Fruit fly (Drosophila melanogaster): Measurements from ENCODE around the gene Jon66Cii.

DNA sequence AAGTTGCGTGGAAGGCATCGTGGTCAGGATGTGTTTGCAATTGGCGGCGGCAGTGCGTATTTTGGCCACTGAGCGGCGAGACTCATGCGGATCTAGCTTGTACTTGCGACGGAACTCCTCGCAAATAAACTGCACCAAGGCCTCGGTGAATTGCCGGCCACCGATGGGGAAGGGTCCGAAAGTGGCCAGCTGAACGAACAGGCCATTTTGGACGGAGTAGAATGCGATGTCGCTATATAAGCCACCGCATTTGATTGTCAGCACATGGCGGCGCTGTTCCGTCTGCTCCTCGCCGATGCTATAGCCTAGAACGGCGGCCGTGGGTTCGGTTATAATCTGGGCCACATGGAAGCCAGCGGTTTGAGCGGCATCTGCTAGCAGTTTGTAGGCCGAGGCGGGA, 48.3 kb downstream of the Jon66Cii start:
- TF ChIP-seq Lpt (GFP tag; optimal IDR thresholded peaks at IDR 0.05): no peak
- TF ChIP-seq CG11762 (GFP tag; optimal IDR thresholded peaks at IDR 0.05; ENCODE audit: insufficient read depth): no peak
- no peak for TF ChIP-seq fd59A (GFP tag; optimal IDR thresholded peaks at IDR 0.05)
- TF ChIP-seq OdsH (GFP tag; optimal IDR thresholded peaks at IDR 0.05): no peak
